Fruit fly (Drosophila melanogaster): Measurements from ENCODE around the gene CG7202.

CG7202 gene

dm6 chr3L:21533270-21533948, 40.8 kb upstream of the CG7202 start, which contains the start of gene Mkrn1 (continued):
- TF ChIP-seq Bteb2 (GFP tag; optimal IDR thresholded peaks at IDR 0.05) (no peak), CG14710 (tag; optimal IDR thresholded peaks at IDR 0.05) (peak; percentile 44), Mrtf (GFP tag; IDR thresholded peaks at IDR 0.05) (no peak), CG7357 (GFP tag; IDR thresholded peaks at IDR 0.05) (no peak), CG1024 (GFP tag; IDR thresholded peaks at IDR 0.05) (no peak), wdn (GFP tag; IDR thresholded peaks at IDR 0.05) (no peak), NC2α (GFP tag; optimal IDR thresholded peaks at IDR 0.05) (no peak), repo (GFP tag; optimal IDR thresholded peaks at IDR 0.05) (no peak), tap (tag; optimal IDR thresholded peaks at IDR 0.05) (no peak), sob (GFP tag; IDR thresholded peaks at IDR 0.05) (no peak), Abd-B (GFP tag; optimal IDR thresholded peaks at IDR 0.05) (no peak), CG17359 (tag; optimal IDR thresholded peaks at IDR 0.05) (no peak), CG11398 (GFP tag; optimal IDR thresholded peaks at IDR 0.05) (no peak), PHDP (tag; optimal IDR thresholded peaks at IDR 0.05) (no peak), CG4328 (GFP tag; optimal IDR thresholded peaks at IDR 0.05) (no peak), CG30020 (tag; optimal IDR thresholded peaks at IDR 0.05) (peak; percentile 96), CG11723 (GFP tag; optimal IDR thresholded peaks at IDR 0.05) (no peak), CG7963 (GFP tag; IDR thresholded peaks at IDR 0.05; ENCODE audit: partially characterized antibody) (peak; percentile 90), CG1603 (tag; optimal IDR thresholded peaks at IDR 0.05) (peak; percentile 94), Stat92E (GFP tag; optimal IDR thresholded peaks at IDR 0.05) (peak in 1 of 3 experiments; percentile 58), Dref (GFP tag; IDR thresholded peaks at IDR 0.05) (no peak), sqz (GFP tag; optimal IDR thresholded peaks at IDR 0.05) (no peak), CG8281 (tag; optimal IDR thresholded peaks at IDR 0.05) (no peak), gsb (GFP tag; IDR thresholded peaks at IDR 0.05) (no peak), ac (GFP tag; optimal IDR thresholded peaks at IDR 0.05) (no peak), BEAF-32 (GFP tag; optimal IDR thresholded peaks at IDR 0.05) (peak; percentile 53), CG2889 (GFP tag; IDR thresholded peaks at IDR 0.05) (no peak), ems (GFP tag; optimal IDR thresholded peaks at IDR 0.05) (no peak), CG15514 (GFP tag; optimal IDR thresholded peaks at IDR 0.05) (no peak), CrebB (tag; optimal IDR thresholded peaks at IDR 0.05) (no peak), CG4617 (GFP tag; optimal IDR thresholded peaks at IDR 0.05; ENCODE audit: borderline replicate concordance) (peak; percentile 96), pho (GFP tag; optimal IDR thresholded peaks at IDR 0.05) (no peak), CG14860 (GFP tag; IDR thresholded peaks at IDR 0.05; ENCODE audit: partially characterized antibody) (peak; percentile 97), NK7.1 (GFP tag; optimal IDR thresholded peaks at IDR 0.05) (no peak), Pdp1 (GFP tag; optimal IDR thresholded peaks at IDR 0.05) (peak in 1 of 2 experiments; percentile 21), Neu2 (GFP tag; optimal IDR thresholded peaks at IDR 0.05; ENCODE audit: borderline replicate concordance) (no peak), grn (GFP tag; optimal IDR thresholded peaks at IDR 0.05) (no peak), bcd (GFP tag; optimal IDR thresholded peaks at IDR 0.05) (no peak), CG31388 (GFP tag; optimal IDR thresholded peaks at IDR 0.05) (no peak), CG8388 (GFP tag; optimal IDR thresholded peaks at IDR 0.05) (no peak), pita (GFP tag; optimal IDR thresholded peaks at IDR 0.05) (no peak), Hand (GFP tag; optimal IDR thresholded peaks at IDR 0.05) (no peak), Poxn (GFP tag; IDR thresholded peaks at IDR 0.05) (no peak), nerfin-2 (GFP tag; IDR thresholded peaks at IDR 0.05; ENCODE audit: partially characterized antibody) (peak; percentile 88), Awh (GFP tag; IDR thresholded peaks at IDR 0.05) (no peak), fd102C (GFP tag; optimal IDR thresholded peaks at IDR 0.05) (no peak), CG12744 (GFP tag; optimal IDR thresholded peaks at IDR 0.05) (no peak), Ets65A (GFP tag) (peak; percentile 34), CG12299 (tag; optimal IDR thresholded peaks at IDR 0.05) (no peak)
